Fruit fly (Drosophila melanogaster) whole organism, embryonic: ENCODE results near the gene CG13039.
A peak's percentile ranks its signal among the peaks of the same experiment; 100 is the strongest.

Experiments
- Antp ChIP-seq: fragments of 200-800 bp; sonication (Bioruptor generic); optimal IDR thresholded peaks from 3 replicates; lab custom pipeline; 2016; ENCODE audit warnings: missing biosample characterization, missing genetic modification characterization
- Blimp-1 ChIP-seq: fragments of 200-800 bp; sonication (Bioruptor generic); optimal IDR thresholded peaks from 3 replicates; lab custom pipeline; 2018; ENCODE audit warnings: missing biosample characterization, missing genetic modification characterization, mild to moderate bottlenecking, moderate library complexity, missing genetic modification reagents
- CG10366 ChIP-seq: fragments of 200-800 bp; sonication (Bioruptor generic); IDR thresholded peaks from 2 replicates; pipeline ENCODE4 v1.3.6; 2022; ENCODE audit warnings: missing biosample characterization, missing genetic modification characterization
- CG11504 ChIP-seq: fragments of 200-800 bp; sonication (Bioruptor generic); optimal IDR thresholded peaks from 3 replicates; lab custom pipeline; 2019; ENCODE audit warnings: missing biosample characterization, mild to moderate bottlenecking, missing genetic modification characterization, moderate library complexity
- CG13424 ChIP-seq: fragments of 200-800 bp; sonication (Bioruptor generic); optimal IDR thresholded peaks from 2 replicates; lab custom pipeline; 2019; ENCODE audit warnings: missing biosample characterization, mild to moderate bottlenecking, missing genetic modification characterization, moderate library complexity
- CG14860 ChIP-seq: fragments of 200-800 bp; sonication (Bioruptor generic); IDR thresholded peaks from 3 replicates; pipeline ENCODE4 v1.3.6; 2022; ENCODE audit warnings: missing biosample characterization, missing genetic modification characterization; ENCODE audit not compliant: partially characterized antibody
- CG16779 ChIP-seq: fragments of 200-800 bp; sonication (Bioruptor generic); IDR thresholded peaks from 2 replicates; pipeline ENCODE4 v1.3.6; 2022; ENCODE audit warnings: missing biosample characterization, missing genetic modification characterization
- CG17328 ChIP-seq: fragments of 200-800 bp; sonication (Bioruptor generic); IDR thresholded peaks from 2 replicates; pipeline ENCODE4 v1.3.6; 2022; ENCODE audit warnings: missing biosample characterization, missing genetic modification characterization
- CG30403 ChIP-seq: fragments of 200-800 bp; sonication (Bioruptor generic); optimal IDR thresholded peaks from 3 replicates; lab custom pipeline; 2016; ENCODE audit warnings: missing biosample characterization, missing genetic modification characterization
- CG31441 ChIP-seq: fragments of 200-800 bp; sonication (Bioruptor generic); IDR thresholded peaks from 2 replicates; pipeline ENCODE4 v1.3.6; 2022; ENCODE audit warnings: missing biosample characterization, missing genetic modification characterization
- CG32532 ChIP-seq: fragments of 200-800 bp; sonication (Bioruptor generic); IDR thresholded peaks from 2 replicates; pipeline ENCODE4 v1.3.6; 2022; ENCODE audit warnings: missing biosample characterization, missing genetic modification characterization
- CG5953 ChIP-seq: fragments of 200-800 bp; sonication (Bioruptor generic); IDR thresholded peaks from 2 replicates; pipeline ENCODE4 v1.3.6; 2022; ENCODE audit warnings: missing biosample characterization, missing genetic modification characterization
- CG6689 ChIP-seq: fragments of 200-800 bp; sonication (Bioruptor generic); IDR thresholded peaks from 2 replicates; pipeline ENCODE4 v1.3.6; 2022; ENCODE audit warnings: missing biosample characterization, missing genetic modification characterization
- CG7839 ChIP-seq: fragments of 200-800 bp; sonication (Bioruptor generic); optimal IDR thresholded peaks from 3 replicates; lab custom pipeline; 2018; ENCODE audit warnings: missing biosample characterization, mild to moderate bottlenecking, missing genetic modification characterization, moderate library complexity
- CG9215 ChIP-seq: fragments of 200-800 bp; sonication (Bioruptor generic); IDR thresholded peaks from 2 replicates; pipeline ENCODE4 v1.3.6; 2022; ENCODE audit warnings: missing biosample characterization, missing genetic modification characterization
- CoRest ChIP-seq: fragments of 200-800 bp; sonication (Bioruptor generic); optimal IDR thresholded peaks from 3 replicates; lab custom pipeline; 2018; ENCODE audit warnings: missing biosample characterization, mild to moderate bottlenecking, missing genetic modification characterization, moderate library complexity
- D19A ChIP-seq: fragments of 200-800 bp; optimal IDR thresholded peaks from 3 replicates; lab custom pipeline; 2019; ENCODE audit warnings: missing biosample characterization, mild to moderate bottlenecking, missing genetic modification characterization, moderate library complexity
- Deaf1 ChIP-seq: fragments of 200-800 bp; optimal IDR thresholded peaks from 3 replicates; lab custom pipeline; 2019; ENCODE audit warnings: missing biosample characterization, mild to moderate bottlenecking, missing genetic modification characterization, moderate library complexity
- Dip3 ChIP-seq: fragments of 200-800 bp; sonication (Bioruptor generic); optimal IDR thresholded peaks from 3 replicates; lab custom pipeline; 2016; ENCODE audit warnings: missing biosample characterization, missing genetic modification characterization
- E2f1 ChIP-seq: fragments of 200-800 bp; sonication (Bioruptor generic); IDR thresholded peaks from 2 replicates; pipeline ENCODE4 v1.3.6; 2022; ENCODE audit warnings: missing biosample characterization, missing genetic modification characterization
- Eip74EF ChIP-seq, 2 experiments: fragments of 200-800 bp in 1 of 2; fragments of >200 bp in 1 of 2; sonication (Bioruptor generic) in 1 of 2; optimal IDR thresholded peaks; 2 replicates each; lab custom pipeline; 2017 to 2019; ENCODE audit warnings: missing biosample characterization in 2 of 2, missing genetic modification characterization in 2 of 2, mild to moderate bottlenecking in 1 of 2, moderate library complexity in 1 of 2
- Fer1 ChIP-seq: fragments of 200-800 bp; sonication (Bioruptor generic); optimal IDR thresholded peaks from 2 replicates; lab custom pipeline; 2017; ENCODE audit warnings: missing biosample characterization, mild to moderate bottlenecking, missing genetic modification characterization
- Gug ChIP-seq: fragments of 200-800 bp; sonication (Bioruptor generic); IDR thresholded peaks from 4 replicates; pipeline ENCODE4 v1.3.6; 2022; ENCODE audit warnings: missing biosample characterization, missing genetic modification characterization
- PHDP ChIP-seq: fragments of 200-800 bp; sonication (Bioruptor generic); optimal IDR thresholded peaks from 3 replicates; lab custom pipeline; 2018; ENCODE audit warnings: missing biosample characterization, mild to moderate bottlenecking, missing genetic modification characterization, moderate library complexity
- Ptx1 ChIP-seq: fragments of 200-800 bp; sonication (Bioruptor generic); IDR thresholded peaks from 2 replicates; pipeline ENCODE4 v1.3.6; 2022; ENCODE audit warnings: missing biosample characterization, missing genetic modification characterization
- Sox102F ChIP-seq: fragments of 200-800 bp; sonication (Bioruptor generic); optimal IDR thresholded peaks from 2 replicates; lab custom pipeline; 2018; ENCODE audit warnings: missing biosample characterization, mild to moderate bottlenecking, missing genetic modification characterization, moderate library complexity
- ara ChIP-seq: fragments of 200-800 bp; sonication (Bioruptor generic); IDR thresholded peaks from 2 replicates; pipeline ENCODE4 v1.3.6; 2022; ENCODE audit warnings: missing biosample characterization, missing genetic modification characterization
- ci ChIP-seq: fragments of 200-800 bp; sonication (Bioruptor generic); IDR thresholded peaks from 3 replicates; pipeline ENCODE4 v1.3.6; 2022; ENCODE audit warnings: missing biosample characterization, missing genetic modification characterization
- dan ChIP-seq: fragments of 200-800 bp; sonication (Bioruptor generic); IDR thresholded peaks from 2 replicates; pipeline ENCODE4 v1.3.6; 2022; ENCODE audit warnings: missing biosample characterization, missing genetic modification characterization
- dmrt99B ChIP-seq: fragments of 200-800 bp; sonication (Bioruptor generic); optimal IDR thresholded peaks from 2 replicates; lab custom pipeline; 2018; ENCODE audit warnings: missing biosample characterization, mild to moderate bottlenecking, missing genetic modification characterization, moderate library complexity
- dysf ChIP-seq: fragments of 200-800 bp; sonication (Bioruptor generic); IDR thresholded peaks from 3 replicates; pipeline ENCODE4 v1.3.6; 2022; ENCODE audit warnings: missing biosample characterization, missing genetic modification characterization
- fd102C ChIP-seq: fragments of 200-800 bp; sonication (Bioruptor generic); optimal IDR thresholded peaks from 2 replicates; lab custom pipeline; 2018; ENCODE audit warnings: missing biosample characterization, mild to moderate bottlenecking, missing genetic modification characterization, moderate library complexity
- fd64A ChIP-seq: fragments of 200-800 bp; sonication (Bioruptor generic); optimal IDR thresholded peaks from 3 replicates; lab custom pipeline; 2018; ENCODE audit warnings: missing biosample characterization, mild to moderate bottlenecking, missing genetic modification characterization
- gce ChIP-seq: fragments of 200-800 bp; sonication (Bioruptor generic); IDR thresholded peaks from 3 replicates; pipeline ENCODE4 v1.3.6; 2022; ENCODE audit warnings: missing biosample characterization, missing genetic modification characterization
- gem ChIP-seq: fragments of 200-800 bp; sonication (Bioruptor generic); optimal IDR thresholded peaks from 2 replicates; lab custom pipeline; 2019; ENCODE audit warnings: missing biosample characterization, mild to moderate bottlenecking, missing genetic modification characterization, moderate library complexity
- grn ChIP-seq: fragments of 200-800 bp; sonication (Bioruptor generic); optimal IDR thresholded peaks from 3 replicates; lab custom pipeline; 2017; ENCODE audit warnings: missing biosample characterization, missing genetic modification characterization
- gsb-n ChIP-seq: fragments of 200-800 bp; sonication (Bioruptor generic); optimal IDR thresholded peaks from 3 replicates; lab custom pipeline; 2018; ENCODE audit warnings: missing biosample characterization, mild to moderate bottlenecking, missing genetic modification characterization
- hkb ChIP-seq, 2 experiments: fragments of 200-800 bp in 1 of 2; fragments of >200 bp in 1 of 2; sonication (Bioruptor generic) in 1 of 2; IDR thresholded peaks in 1 of 2; optimal IDR thresholded peaks in 1 of 2; 2 replicates each; pipeline versions ENCODE4 v1.3.6 to Lab custom; 2017 to 2022; ENCODE audit warnings: missing biosample characterization in 1 of 2, missing genetic modification characterization in 1 of 2
- nmo ChIP-seq: fragments of 200-800 bp; sonication (Bioruptor generic); optimal IDR thresholded peaks from 2 replicates; lab custom pipeline; 2018; ENCODE audit warnings: missing biosample characterization, mild to moderate bottlenecking, missing genetic modification characterization, moderate library complexity
- oc ChIP-seq: fragments of 200-800 bp; sonication (Bioruptor generic); optimal IDR thresholded peaks from 2 replicates; lab custom pipeline; 2018; ENCODE audit warnings: missing biosample characterization, mild to moderate bottlenecking, missing genetic modification characterization, moderate library complexity
- psq ChIP-seq: fragments of 200-800 bp; sonication (Bioruptor generic); optimal IDR thresholded peaks from 2 replicates; lab custom pipeline; 2017; ENCODE audit warnings: missing biosample characterization, missing genetic modification characterization
- sens ChIP-seq: fragments of 200-800 bp; sonication (Bioruptor generic); peaks from one replicate; lab custom pipeline; 2016; ENCODE audit warnings: missing biosample characterization, missing genetic modification characterization
- tap ChIP-seq: fragments of 200-800 bp; optimal IDR thresholded peaks from 3 replicates; lab custom pipeline; 2019; ENCODE audit warnings: missing biosample characterization, mild to moderate bottlenecking, missing genetic modification characterization, moderate library complexity
- unpg ChIP-seq: fragments of 200-800 bp; sonication (Bioruptor generic); optimal IDR thresholded peaks from 3 replicates; lab custom pipeline; 2018; ENCODE audit warnings: missing biosample characterization, mild to moderate bottlenecking, missing genetic modification characterization, moderate library complexity
- zfh1 ChIP-seq: fragments of 200-800 bp; sonication (Bioruptor generic); IDR thresholded peaks from 3 replicates; pipeline ENCODE4 v1.3.6; 2022; ENCODE audit warnings: missing biosample characterization, missing genetic modification characterization

Gene CG13039

DNA sequence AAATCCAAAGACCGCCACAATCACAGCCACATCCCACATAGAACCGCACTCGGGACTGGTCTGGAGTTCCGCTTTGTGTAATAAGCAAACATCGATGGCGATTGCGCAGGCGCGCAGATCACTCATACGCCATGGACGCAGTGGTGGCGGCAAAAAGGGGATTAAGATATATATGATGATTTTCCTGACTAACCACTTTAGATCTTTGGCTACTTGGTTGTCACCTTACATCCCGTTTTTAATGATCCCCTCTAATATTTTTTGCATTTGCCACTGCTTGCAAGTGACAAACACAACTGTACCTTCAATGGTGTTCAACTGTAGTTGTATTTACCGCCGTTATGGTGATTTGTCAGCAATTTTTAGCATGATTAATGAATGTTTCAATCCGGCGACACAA lies 16.6 kb downstream of the CG13039 start (continued):
- TF ChIP-seq D19A (tag; lab: Kevin White, UChicago) (no peak), ara (GFP tag; lab: Robert Waterston, UW) (0 out of 2 replicates have a peak, but pooled peaks have one; percentile 14), CG9215 (GFP tag; lab: Robert Waterston, UW) (peak; percentile 42), CG17328 (GFP tag; lab: Robert Waterston, UW) (no peak), Fer1 (GFP tag; lab: Kevin White, UChicago) (no peak), CG10366 (0 out of 2 replicates have a peak, but pooled peaks have one; percentile 13), CG30403 (GFP tag; lab: Kevin White, UChicago) (peak; percentile 38), gce (GFP tag; lab: Robert Waterston, UW) (no peak), hkb (optimal IDR thresholded peaks at IDR 0.05; lab: Kevin White, UChicago) (no peak), hkb (GFP tag; IDR thresholded peaks at IDR 0.05; lab: Robert Waterston, UW) (0 out of 2 replicates have a peak, but pooled peaks have one; percentile 31), Dip3 (GFP tag; lab: Kevin White, UChicago) (peak; percentile 5), fd64A (no peak), fd102C (GFP tag; lab: Kevin White, UChicago) (no peak), sens (GFP tag; lab: Kevin White, UChicago) (no peak), oc (tag; lab: Kevin White, UChicago) (no peak), Antp (GFP tag; lab: Kevin White, UChicago) (peak; percentile 5), CG5953 (GFP tag; lab: Robert Waterston, UW) (no peak), unpg (peak; percentile 20), CG6689 (no peak)

DNA sequence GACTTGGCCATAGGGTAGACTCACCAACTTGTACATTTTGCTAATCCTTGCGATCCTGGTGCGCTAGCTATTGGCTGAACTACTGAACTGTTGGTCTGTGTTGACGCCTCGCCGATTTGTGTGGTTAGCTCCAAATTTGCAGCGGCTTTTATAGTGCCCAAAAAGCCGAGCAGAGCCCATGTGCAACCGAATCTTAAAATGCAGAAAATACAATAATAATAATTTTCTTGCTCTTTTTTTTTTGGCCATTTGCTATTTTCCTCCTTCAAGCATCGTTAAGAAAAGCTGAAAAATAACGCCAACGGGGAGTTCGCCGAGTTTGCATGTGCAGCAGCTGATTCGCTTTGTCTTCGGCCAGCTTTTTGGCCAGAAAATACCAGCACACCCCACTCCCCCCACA lies 18.2 kb downstream of the CG13039 start, which contains the start of gene CG13042:
CG13042 (minus strand) TSS at position 101 of the 400 bp plus-strand sequence.
- TF ChIP-seq zfh1 (GFP tag; lab: Robert Waterston, UW) (no peak), Gug (GFP tag; lab: Robert Waterston, UW) (0 out of 4 replicates have a peak, but pooled peaks have one; percentile 2)

- no peak for TF ChIP-seq hkb (optimal IDR thresholded peaks at IDR 0.05; lab: Kevin White, UChicago)
- 0 out of 2 replicates have a peak, but pooled peaks have one; percentile 25 for TF ChIP-seq hkb (GFP tag; IDR thresholded peaks at IDR 0.05; lab: Robert Waterston, UW)
- TF ChIP-seq CG14860, result no peak
- TF ChIP-seq CoRest (tag; lab: Kevin White, UChicago), result peak; percentile 7
- peak; percentile 59 for TF ChIP-seq CG11504 (tag; lab: Kevin White, UChicago)
- TF ChIP-seq psq (GFP tag; lab: Kevin White, UChicago), result no peak
- peak; percentile 26 for TF ChIP-seq CG7839 (tag; lab: Kevin White, UChicago)
- peak; percentile 22 for TF ChIP-seq tap
- TF ChIP-seq E2f1 (GFP tag; lab: Robert Waterston, UW), result no peak
- TF ChIP-seq gsb-n (tag; lab: Kevin White, UChicago), result peak; percentile 58
- TF ChIP-seq nmo, result peak; percentile 10
- no peak for TF ChIP-seq CG32532
- TF ChIP-seq CG31441 (GFP tag; lab: Robert Waterston, UW), result 0 out of 2 replicates have a peak, but pooled peaks have one; percentile 23
- TF ChIP-seq dysf (GFP tag; lab: Robert Waterston, UW), result 0 out of 3 replicates have a peak, but pooled peaks have one; percentile 31
- TF ChIP-seq ci (GFP tag; lab: Robert Waterston, UW), result 0 out of 3 replicates have a peak, but pooled peaks have one; percentile 32
- peak; percentile 59 for TF ChIP-seq gem (tag; lab: Kevin White, UChicago)
- TF ChIP-seq CG13424, result peak; percentile 34
- TF ChIP-seq Blimp-1 (GFP tag; lab: Kevin White, UChicago), result peak; percentile 27
- peak; percentile 3 for TF ChIP-seq PHDP (tag; lab: Kevin White, UChicago)
- peak in 1 of 2 experiments; percentile 5 for TF ChIP-seq Eip74EF (GFP tag; optimal IDR thresholded peaks at IDR 0.05; lab: Kevin White, UChicago)
- no peak for TF ChIP-seq grn (GFP tag; lab: Kevin White, UChicago)
- peak; percentile 2 for TF ChIP-seq dmrt99B
- peak; percentile 35 for TF ChIP-seq Sox102F (GFP tag; lab: Kevin White, UChicago)
- no peak for TF ChIP-seq CG16779 (GFP tag; lab: Robert Waterston, UW)
- peak; percentile 35; the same call in 1 of the 2 replicates for TF ChIP-seq Ptx1 (GFP tag; lab: Robert Waterston, UW)
- TF ChIP-seq Deaf1 (tag; lab: Kevin White, UChicago), result peak; percentile 18
- no peak for TF ChIP-seq dan (GFP tag; lab: Robert Waterston, UW)
Observed at dm6 chr3L:16305820-16306650, 20.5 kb downstream of the CG13039 start, which contains the start of the genes CG13043 and CG13063. CG13043 (minus strand) TSS chr3L:16305870. CG13063 (plus strand) TSS chr3L:16306600.
